Fruit fly (Drosophila melanogaster) Kc167 (cell line): ENCODE results near the gene FoxK.

ENCODE experiments used
- Myc ChIP-seq: fragments of >200 bp; optimal IDR thresholded peaks from 2 replicates; lab custom pipeline; 2017; ENCODE audit warnings: missing external identifiers
- psq ChIP-seq: fragments of >200 bp; optimal IDR thresholded peaks from 2 replicates; lab custom pipeline; 2017; ENCODE audit warnings: missing external identifiers

DNA sequence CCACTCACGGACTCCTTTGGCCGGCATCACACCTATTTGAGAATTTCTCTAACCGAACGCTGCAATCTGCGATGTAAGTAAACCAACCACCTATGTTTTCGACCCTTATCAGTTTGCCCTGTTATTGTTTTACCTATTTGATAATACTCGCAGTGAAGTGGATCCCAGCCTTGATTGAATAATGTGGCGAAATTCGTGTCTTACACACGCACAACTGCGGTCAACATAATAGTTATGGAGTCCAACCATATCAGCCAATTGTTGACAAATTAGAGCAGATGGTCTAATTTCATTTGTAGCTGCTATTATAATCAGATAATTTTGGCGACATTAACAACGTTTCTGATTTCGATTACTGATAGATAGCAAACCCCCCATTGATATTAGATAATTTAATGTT, 49.5 kb downstream of the FoxK start:
- TF ChIP-seq Myc: no peak
- TF ChIP-seq psq: no peak
